Worm (Caenorhabditis elegans): ENCODE results near the gene C04C3.4.

ce11 chrIV:3363221-3363620 lies 30.9 kb upstream of the C04C3.4 start, which contains the start of gene Y55H10A.2:
- TF ChIP-seq zag-1 (tag; optimal IDR thresholded peaks at IDR 0.05) (no peak), ZK546.5 (tag; optimal IDR thresholded peaks at IDR 0.05) (no peak), mdl-1 (tag; optimal IDR thresholded peaks at IDR 0.05) (no peak), unc-62 (GFP tag; optimal IDR thresholded peaks at IDR 0.05) (no peak)

Measured in whole organism, L2 larva.